Worm (Caenorhabditis elegans): Measurements from ENCODE around the gene F22E5.17.

DNA sequence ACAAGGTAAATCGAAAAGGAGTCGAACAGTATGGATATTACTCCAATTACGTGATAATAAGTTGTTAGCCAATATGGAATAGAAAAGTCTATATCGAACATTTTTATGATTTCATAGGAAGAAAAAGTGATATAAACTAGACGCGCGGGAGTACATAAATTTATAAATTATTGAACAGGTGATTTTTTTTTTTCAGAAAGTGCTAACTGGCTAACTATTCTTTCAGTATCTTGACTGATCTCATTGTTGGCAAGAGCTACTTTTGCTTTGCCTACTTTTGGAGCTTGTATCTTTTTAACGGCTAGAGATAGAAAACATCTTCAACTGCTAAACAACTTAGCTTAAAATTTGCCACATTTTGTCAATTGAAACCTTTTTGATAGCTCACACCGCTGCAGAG is 24.9 kb downstream of the F22E5.17 start, which contains the start of gene sri-60:
- no peak for TF ChIP-seq tab-1 (GFP tag; IDR thresholded peaks at IDR 0.05)
- TF ChIP-seq flt-1 (GFP tag; IDR thresholded peaks at IDR 0.05): no peak
